Worm (Caenorhabditis elegans) whole organism, L1 larva: Measurements from ENCODE around the gene glb-1.

ENCODE experiments used
- C04F5.9 ChIP-seq: sonication (generic microtip); optimal IDR thresholded peaks from 2 replicates; lab custom pipeline; 2016; ENCODE audit warnings: missing genetic modification characterization, missing compliant biosample characterization
- C16A3.4 ChIP-seq: fragments of 150-350 bp; optimal IDR thresholded peaks from 2 replicates; lab custom pipeline; 2014; ENCODE audit warnings: missing biosample characterization, missing genetic modification characterization
- C34B4.2 ChIP-seq: sonication (generic microtip); optimal IDR thresholded peaks from 2 replicates; lab custom pipeline; 2017; ENCODE audit warnings: mild to moderate bottlenecking, missing genetic modification characterization, missing compliant biosample characterization
- F16B12.6 ChIP-seq: fragments of 150-350 bp; optimal IDR thresholded peaks from 2 replicates; lab custom pipeline; 2014; ENCODE audit warnings: missing biosample characterization, missing genetic modification characterization
- Y116A8C.19 ChIP-seq: sonication (generic microtip); optimal IDR thresholded peaks from 2 replicates; lab custom pipeline; 2016; ENCODE audit warnings: missing compliant biosample characterization, missing genetic modification characterization, borderline replicate concordance
- aha-1 ChIP-seq: fragments of 150-350 bp; optimal IDR thresholded peaks from 2 replicates; lab custom pipeline; 2014; ENCODE audit warnings: missing biosample characterization, missing genetic modification characterization
- aly-2 ChIP-seq: fragments of 150-350 bp; optimal IDR thresholded peaks from 2 replicates; lab custom pipeline; 2014; ENCODE audit warnings: missing biosample characterization, missing genetic modification characterization
- blmp-1 ChIP-seq: fragments of 150-350 bp; optimal IDR thresholded peaks from 2 replicates; lab custom pipeline; 2014; ENCODE audit warnings: missing biosample characterization, missing genetic modification characterization
- ceh-63 ChIP-seq: fragments of 200-800 bp; sonication (Bioruptor generic); optimal IDR thresholded peaks from 2 replicates; lab custom pipeline; 2018; ENCODE audit warnings: mild to moderate bottlenecking, missing genetic modification characterization, missing compliant biosample characterization
- ceh-8 ChIP-seq: fragments of 200-800 bp; sonication (Bioruptor generic); optimal IDR thresholded peaks from 2 replicates; lab custom pipeline; 2018; ENCODE audit warnings: mild to moderate bottlenecking, missing genetic modification characterization, moderate library complexity, missing compliant biosample characterization
- dpl-1 ChIP-seq, 3 experiments: fragments of 150-350 bp in 2 of 3; sonication (generic microtip) in 1 of 3; optimal IDR thresholded peaks; 2 replicates each; lab custom pipeline; 2014 to 2017; ENCODE audit warnings: missing biosample characterization in 3 of 3, missing genetic modification characterization in 3 of 3, missing genetic modification reagents in 3 of 3
- dsc-1 ChIP-seq: sonication (generic microtip); optimal IDR thresholded peaks from 2 replicates; lab custom pipeline; 2016; ENCODE audit warnings: mild to moderate bottlenecking, missing genetic modification characterization, missing compliant biosample characterization
- efl-1 ChIP-seq, 4 experiments: fragments of 150-350 bp; optimal IDR thresholded peaks in 3 of 4; peaks in 1 of 4; 1 replicate in 1 of 4; 2 replicates in 3 of 4; lab custom pipeline; 2014; ENCODE audit warnings: missing biosample characterization in 2 of 4, missing genetic modification characterization in 2 of 4, missing genetic modification reagents in 2 of 4
- ets-5 ChIP-seq: fragments of 200-800 bp; sonication (Bioruptor generic); IDR thresholded peaks from 2 replicates; pipeline ENCODE4 v1.3.6; 2022; ENCODE audit warnings: missing genetic modification characterization, missing compliant biosample characterization
- fkh-4 ChIP-seq: sonication (generic microtip); optimal IDR thresholded peaks from 2 replicates; lab custom pipeline; 2016; ENCODE audit warnings: missing compliant biosample characterization, missing genetic modification characterization, borderline replicate concordance
- fkh-8 ChIP-seq: sonication (generic microtip); optimal IDR thresholded peaks from 2 replicates; lab custom pipeline; 2016; ENCODE audit warnings: mild to moderate bottlenecking, missing genetic modification characterization, missing compliant biosample characterization
- fos-1 ChIP-seq: fragments of 150-350 bp; optimal IDR thresholded peaks from 2 replicates; lab custom pipeline; 2014; ENCODE audit warnings: missing biosample characterization, missing genetic modification characterization
- grh-1 ChIP-seq: fragments of 200-800 bp; sonication (Bioruptor generic); IDR thresholded peaks from 2 replicates; pipeline ENCODE4 v1.3.6; 2022; ENCODE audit warnings: missing genetic modification reagents, missing genetic modification characterization, missing compliant biosample characterization
- hlh-17 ChIP-seq: fragments of 200-800 bp; sonication (Bioruptor generic); optimal IDR thresholded peaks from 2 replicates; lab custom pipeline; 2018; ENCODE audit warnings: missing genetic modification characterization, mild to moderate bottlenecking, missing compliant biosample characterization, moderate library complexity, borderline replicate concordance
- hlh-4 ChIP-seq: sonication (generic microtip); optimal IDR thresholded peaks from 2 replicates; lab custom pipeline; 2016; ENCODE audit warnings: mild to moderate bottlenecking, missing genetic modification characterization, missing compliant biosample characterization
- irx-1 ChIP-seq: sonication (generic microtip); optimal IDR thresholded peaks from 2 replicates; lab custom pipeline; 2016; ENCODE audit warnings: missing genetic modification characterization, missing compliant biosample characterization
- isw-1 ChIP-seq: fragments of 200-800 bp; sonication (Bioruptor generic); IDR thresholded peaks from 2 replicates; pipeline ENCODE4 v1.3.6; 2022; ENCODE audit warnings: missing genetic modification characterization, missing compliant biosample characterization
- lin-13 ChIP-seq: fragments of 150-350 bp; optimal IDR thresholded peaks from 2 replicates; lab custom pipeline; 2014; ENCODE audit warnings: missing biosample characterization, missing genetic modification reagents, missing genetic modification characterization
- lin-15B ChIP-seq: fragments of 150-350 bp; sonication (generic microtip); optimal IDR thresholded peaks from 3 replicates; lab custom pipeline; 2014; ENCODE audit warnings: missing biosample characterization, missing genetic modification characterization
- lin-39 ChIP-seq: fragments of 150-350 bp; optimal IDR thresholded peaks from 2 replicates; lab custom pipeline; 2014; ENCODE audit warnings: missing biosample characterization, missing genetic modification reagents, missing genetic modification characterization
- nhr-11 ChIP-seq: fragments of 150-350 bp; optimal IDR thresholded peaks from 2 replicates; lab custom pipeline; 2014; ENCODE audit warnings: missing biosample characterization, missing genetic modification characterization
- nhr-19 ChIP-seq: fragments of 200-800 bp; sonication (Bioruptor generic); conservative IDR thresholded peaks from 2 replicates; pipeline ENCODE4 v1.3.6; 2022; ENCODE audit warnings: missing genetic modification characterization, missing compliant biosample characterization
- nhr-20 ChIP-seq: sonication (generic microtip); optimal IDR thresholded peaks from 2 replicates; lab custom pipeline; 2016; ENCODE audit warnings: mild to moderate bottlenecking, missing genetic modification characterization, missing compliant biosample characterization
- nhr-28 ChIP-seq: fragments of 150-350 bp; optimal IDR thresholded peaks from 2 replicates; lab custom pipeline; 2014; ENCODE audit warnings: missing biosample characterization, missing genetic modification characterization
- nhr-47 ChIP-seq: sonication (generic microtip); optimal IDR thresholded peaks from 2 replicates; lab custom pipeline; 2016; ENCODE audit warnings: mild to moderate bottlenecking, missing genetic modification characterization, moderate library complexity, missing compliant biosample characterization
- nhr-85 ChIP-seq: sonication (generic microtip); peaks from one replicate; lab custom pipeline; 2016; ENCODE audit warnings: missing genetic modification characterization, inconsistent platforms, missing compliant biosample characterization
- pag-3 ChIP-seq: sonication (generic microtip); optimal IDR thresholded peaks from 2 replicates; lab custom pipeline; 2017; ENCODE audit warnings: missing genetic modification characterization, mild to moderate bottlenecking, missing compliant biosample characterization, antibody characterized with exemption, borderline replicate concordance; ENCODE audit not compliant: insufficient read depth
- pax-3 ChIP-seq: fragments of 200-800 bp; sonication (Bioruptor generic); optimal IDR thresholded peaks from 2 replicates; lab custom pipeline; 2018; ENCODE audit warnings: mild to moderate bottlenecking, missing genetic modification characterization, moderate library complexity, missing compliant biosample characterization
- pqm-1 ChIP-seq: sonication (generic microtip); optimal IDR thresholded peaks from 3 replicates; lab custom pipeline; 2017; ENCODE audit warnings: missing biosample characterization, missing genetic modification characterization
- rnt-1 ChIP-seq: sonication (generic microtip); optimal IDR thresholded peaks from 2 replicates; lab custom pipeline; 2016; ENCODE audit warnings: mild to moderate bottlenecking, missing genetic modification characterization, moderate library complexity, missing compliant biosample characterization
- skn-1 ChIP-seq: fragments of 150-350 bp; optimal IDR thresholded peaks from 2 replicates; lab custom pipeline; 2014; ENCODE audit warnings: missing biosample characterization, missing genetic modification characterization
- sptf-1 ChIP-seq: fragments of 150-350 bp; optimal IDR thresholded peaks from 2 replicates; lab custom pipeline; 2014; ENCODE audit warnings: missing biosample characterization, missing genetic modification characterization
- swsn-7 ChIP-seq: sonication (generic microtip); optimal IDR thresholded peaks from 2 replicates; lab custom pipeline; 2016; ENCODE audit warnings: missing genetic modification characterization, missing compliant biosample characterization
- tlp-1 ChIP-seq: fragments of 150-350 bp; optimal IDR thresholded peaks from 2 replicates; lab custom pipeline; 2014; ENCODE audit warnings: missing biosample characterization, missing genetic modification characterization
- unc-30 ChIP-seq: sonication (generic microtip); optimal IDR thresholded peaks from 2 replicates; lab custom pipeline; 2017; ENCODE audit warnings: missing biosample characterization, missing genetic modification characterization
- unc-62 ChIP-seq: fragments of 150-350 bp; optimal IDR thresholded peaks from 2 replicates; lab custom pipeline; 2014; ENCODE audit warnings: missing biosample characterization, missing genetic modification reagents, missing genetic modification characterization
- vab-15 ChIP-seq: sonication (generic microtip); optimal IDR thresholded peaks from 2 replicates; lab custom pipeline; 2017; ENCODE audit warnings: missing genotype, mild to moderate bottlenecking, missing genetic modification characterization, missing compliant biosample characterization
- zag-1 ChIP-seq: fragments of 150-350 bp; optimal IDR thresholded peaks from 2 replicates; lab custom pipeline; 2014; ENCODE audit warnings: missing biosample characterization, missing genetic modification characterization
- zip-4 ChIP-seq: fragments of 200-800 bp; sonication (Bioruptor generic); optimal IDR thresholded peaks from 2 replicates; lab custom pipeline; 2018; ENCODE audit warnings: mild to moderate bottlenecking, missing genetic modification characterization, moderate library complexity, missing compliant biosample characterization
- ztf-11 ChIP-seq, 2 experiments: sonication (generic microtip); optimal IDR thresholded peaks; 2 replicates each; lab custom pipeline; 2016 to 2017; ENCODE audit warnings: missing genetic modification characterization in 2 of 2, missing biosample characterization in 1 of 2, missing compliant biosample characterization in 1 of 2
- ztf-4 ChIP-seq: fragments of 150-350 bp; optimal IDR thresholded peaks from 2 replicates; lab custom pipeline; 2014; ENCODE audit warnings: missing biosample characterization, missing genetic modification characterization

Gene glb-1

DNA sequence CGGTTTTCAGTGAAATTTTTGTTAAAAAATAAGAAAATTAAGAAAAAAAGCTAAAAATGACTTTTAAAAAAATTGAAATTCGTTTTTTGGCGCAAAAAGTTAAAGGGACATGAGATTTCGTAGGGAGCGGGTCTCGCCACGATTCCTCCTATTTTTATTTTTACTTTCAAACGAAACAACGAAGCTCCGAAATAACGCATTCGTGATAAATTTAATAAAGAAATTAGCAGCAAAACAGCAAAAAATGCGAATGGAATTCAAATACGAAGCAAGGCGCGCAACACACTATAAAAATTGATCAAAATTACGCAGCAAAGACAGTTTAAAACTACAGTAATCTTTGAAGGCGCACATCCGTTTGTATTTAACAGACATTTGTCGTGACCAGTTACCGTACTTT is 23.3 kb downstream of the glb-1 start (continued):
- TF ChIP-seq pqm-1 (tag; lab: Kevin White, UChicago) (no peak), pax-3 (tag; lab: Kevin White, UChicago) (no peak), ets-5 (GFP tag; lab: Robert Waterston, UW) (no peak), grh-1 (GFP tag; lab: Robert Waterston, UW) (no peak), zip-4 (GFP tag; lab: Kevin White, UChicago) (no peak), nhr-28 (no peak), nhr-85 (tag; lab: Kevin White, UChicago) (peak; percentile 33), vab-15 (tag; lab: Kevin White, UChicago) (no peak), efl-1 (optimal IDR thresholded peaks at IDR 0.05; lab: Kevin White, UChicago) (peak; percentile 77 to 79), efl-1 (GFP tag; optimal IDR thresholded peaks at IDR 0.05 in 1 of 2; lab: Kevin White, UChicago) (peak; percentile 83 to 97), aly-2 (no peak), ztf-11 (tag; optimal IDR thresholded peaks at IDR 0.05; lab: Kevin White, UChicago) (no peak), irx-1 (tag; lab: Kevin White, UChicago) (peak; percentile 15), unc-62 (GFP tag; lab: Kevin White, UChicago) (no peak), nhr-19 (GFP tag; lab: Robert Waterston, UW) (peak; percentile 61), ztf-4 (no peak), fos-1 (tag; lab: Kevin White, UChicago) (no peak), lin-15B (tag; lab: Kevin White, UChicago) (peak; percentile 84), C16A3.4 (peak; percentile 13), isw-1 (GFP tag; lab: Robert Waterston, UW) (peak; percentile 51), zag-1 (tag; lab: Kevin White, UChicago) (no peak), hlh-4 (tag; lab: Kevin White, UChicago) (no peak), swsn-7 (peak; percentile 46), fkh-8 (tag; lab: Kevin White, UChicago) (peak; percentile 26), ceh-8 (GFP tag; lab: Kevin White, UChicago) (no peak), C34B4.2 (tag; lab: Kevin White, UChicago) (no peak), hlh-17 (no peak), F16B12.6 (tag; lab: Kevin White, UChicago) (no peak), lin-13 (GFP tag; lab: Kevin White, UChicago) (peak; percentile 18), nhr-47 (tag; lab: Kevin White, UChicago) (peak; percentile 48), dsc-1 (tag; lab: Kevin White, UChicago) (peak; percentile 26)
- TF ChIP-seq, all 84 proteins: peak for 26

DNA sequence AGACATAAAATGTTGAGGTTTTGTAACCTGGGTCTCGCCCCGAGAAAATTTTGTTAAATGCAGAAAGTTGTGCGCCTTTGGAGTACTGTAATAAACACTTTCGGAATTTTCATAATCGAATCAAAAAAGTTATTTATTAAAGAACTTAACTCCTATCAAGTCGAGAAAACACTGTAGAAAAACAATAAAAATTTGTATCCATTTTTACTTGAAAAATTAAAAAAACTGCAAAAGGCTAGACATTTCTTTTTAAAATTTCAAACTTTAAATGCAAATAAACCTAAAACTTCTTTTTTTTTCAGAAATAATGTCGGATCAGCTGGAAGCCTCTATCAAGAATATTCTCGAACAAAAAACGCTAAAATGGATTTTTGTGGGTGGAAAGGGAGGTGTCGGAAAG is 28.3 kb downstream of the glb-1 start, which contains the start of gene asna-1:
Gene asna-1 (plus strand): TSS at position 301 of the 400 bp plus-strand sequence.
- TF ChIP-seq rnt-1 (tag; lab: Kevin White, UChicago) = no peak
- TF ChIP-seq ztf-4 = no peak
- no peak for TF ChIP-seq dpl-1 (GFP tag; optimal IDR thresholded peaks at IDR 0.05; lab: Kevin White, UChicago)
- TF ChIP-seq pag-3 (tag; lab: Kevin White, UChicago) = no peak
- no peak for TF ChIP-seq nhr-11 (tag; lab: Kevin White, UChicago)
- TF ChIP-seq nhr-28 = no peak
- no peak for TF ChIP-seq unc-30 (tag; lab: Kevin White, UChicago)
- TF ChIP-seq lin-39 (tag; lab: Kevin White, UChicago) = no peak
- no peak for TF ChIP-seq ceh-63 (GFP tag; lab: Kevin White, UChicago)
- no peak for TF ChIP-seq tlp-1
- no peak for TF ChIP-seq C34B4.2 (tag; lab: Kevin White, UChicago)

DNA sequence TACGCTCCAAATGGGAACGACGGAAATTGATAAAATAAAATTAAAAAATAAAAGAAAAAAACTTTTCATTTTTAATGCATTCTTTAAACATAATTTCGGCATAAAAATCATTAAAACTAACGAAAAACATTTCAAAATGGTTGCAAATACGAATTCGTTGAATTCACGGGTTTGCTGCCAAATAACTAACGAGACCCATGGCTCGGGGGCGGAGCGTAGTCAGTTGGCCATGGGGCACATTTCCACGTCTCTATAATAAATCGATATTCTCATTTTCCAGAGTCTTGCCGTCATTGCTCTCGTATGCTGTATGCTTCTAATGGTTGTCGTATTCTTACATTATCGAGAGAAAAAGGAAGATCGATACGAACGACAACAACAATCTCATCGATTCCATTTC is 29.6 kb downstream of the glb-1 start, which contains the start of gene ZK637.4:
Gene ZK637.4 (plus strand): TSS at position 301 of the 400 bp plus-strand sequence.
- TF ChIP-seq nhr-20 (no peak), nhr-19 (GFP tag; lab: Robert Waterston, UW) (no peak), fkh-8 (tag; lab: Kevin White, UChicago) (no peak), C04F5.9 (tag; lab: Kevin White, UChicago) (no peak), sptf-1 (tag; lab: Kevin White, UChicago) (no peak), skn-1 (no peak), rnt-1 (tag; lab: Kevin White, UChicago) (no peak), blmp-1 (tag; lab: Kevin White, UChicago) (no peak), Y116A8C.19 (tag; lab: Kevin White, UChicago) (no peak), aha-1 (no peak), lin-15B (tag; lab: Kevin White, UChicago) (no peak), fkh-4 (tag; lab: Kevin White, UChicago) (no peak)
- TF ChIP-seq, all 84 proteins: peak for 0
